Worm (Caenorhabditis elegans): ENCODE results near the gene F27E5.5.

Gene F27E5.5

DNA sequence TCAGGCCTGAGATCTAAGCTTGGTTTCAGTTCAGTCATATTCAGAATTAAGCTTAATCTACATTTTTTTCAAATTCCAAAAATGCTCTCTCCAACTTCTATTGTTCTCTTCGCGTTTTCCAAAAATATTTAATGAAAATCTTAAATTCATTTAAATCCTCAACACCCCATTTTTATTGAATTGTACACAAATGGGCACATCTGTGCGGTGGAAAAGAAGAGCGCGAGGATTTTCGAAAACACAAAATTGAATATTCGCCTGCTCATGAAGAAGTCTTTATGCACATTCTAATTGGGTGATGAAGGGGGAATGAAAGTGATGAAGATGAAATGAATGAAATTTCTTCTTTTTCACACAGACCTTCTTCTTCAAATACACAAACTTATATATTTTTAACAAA is 47.2 kb downstream of the F27E5.5 start:
- no peak for TF ChIP-seq unc-62 (GFP tag; optimal IDR thresholded peaks at IDR 0.05)
